Worm (Caenorhabditis elegans): ENCODE measurements around the gene C13A2.12.

C13A2.12 gene

DNA sequence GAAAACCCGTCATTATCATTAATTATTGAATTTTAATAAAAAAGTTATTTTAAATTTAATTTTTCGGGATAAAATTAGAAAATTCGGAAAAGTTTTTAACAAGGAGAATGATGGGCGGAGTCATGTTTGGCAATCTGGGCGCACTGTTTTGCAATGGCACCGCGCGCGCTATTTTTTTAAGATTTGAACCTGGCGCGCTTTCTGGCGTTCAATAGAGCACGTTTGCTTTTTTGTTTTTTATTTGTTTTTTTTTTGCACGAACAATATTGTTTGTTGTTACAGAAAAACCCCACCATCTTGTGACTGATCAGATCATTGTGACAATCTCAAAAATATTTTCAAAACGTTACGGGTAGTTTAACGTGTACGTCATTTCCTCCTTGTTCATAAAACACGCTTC, 21.9 kb upstream of the C13A2.12 start, which contains the start of gene hyls-1:
Gene hyls-1, plus strand, starts transcription at position 249 of the 400 bp plus-strand sequence.
- TF ChIP-seq tra-4 (tag; optimal IDR thresholded peaks at IDR 0.05) (no peak), F13C5.2 (tag; optimal IDR thresholded peaks at IDR 0.05) (peak; percentile 60), tbx-37 (GFP tag; conservative IDR thresholded peaks at IDR 0.05) (peak; percentile 41; the same call in 1 of the 2 replicates), hmg-4 (GFP tag; optimal IDR thresholded peaks at IDR 0.05) (peak; percentile 5)

DNA sequence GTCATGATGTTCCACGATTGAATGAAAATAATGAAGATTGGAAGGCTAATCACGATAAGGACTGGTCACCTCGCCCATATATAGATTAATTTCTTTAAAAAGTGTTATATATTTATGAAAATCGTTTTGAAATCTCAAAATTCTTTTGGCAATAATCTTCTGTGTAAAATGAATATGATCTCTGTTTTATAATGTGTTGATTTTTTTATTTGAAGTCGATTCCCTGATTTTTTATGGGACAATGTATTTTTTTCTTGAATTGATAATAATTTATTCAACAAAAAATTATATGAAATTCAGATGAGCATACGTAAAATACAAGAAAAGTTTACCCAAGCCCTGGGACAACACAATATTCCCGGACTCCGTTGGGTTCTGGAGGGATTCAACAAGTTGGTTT, 19.6 kb upstream of the C13A2.12 start, which contains the start of gene C05C8.1:
Gene C05C8.1, plus strand, starts transcription at position 301 of the 400 bp plus-strand sequence.
- TF ChIP-seq hnd-1 (tag; optimal IDR thresholded peaks at IDR 0.05) (no peak), tbx-37 (GFP tag; conservative IDR thresholded peaks at IDR 0.05) (no peak), flt-1 (GFP tag; IDR thresholded peaks at IDR 0.05) (no peak), scrt-1 (GFP tag; IDR thresholded peaks at IDR 0.05) (no peak)

DNA sequence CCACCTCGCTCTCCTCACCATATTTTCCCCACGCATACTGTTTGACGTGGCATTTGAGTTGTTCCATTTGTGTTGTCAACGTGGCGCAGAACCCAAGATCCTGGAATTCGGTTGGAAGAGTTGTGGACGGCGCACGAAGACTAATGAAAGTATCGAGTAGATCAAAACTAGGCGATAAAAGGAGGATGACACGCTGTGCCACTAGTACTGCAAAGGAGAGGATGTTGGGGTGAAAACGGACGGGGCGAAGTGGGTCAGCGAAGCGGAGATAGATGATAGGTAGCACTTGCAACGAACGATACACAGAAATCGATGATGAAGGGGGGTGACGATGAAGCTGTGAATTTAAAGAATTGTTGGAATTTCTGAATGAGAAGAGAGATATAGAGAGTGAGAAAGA, 12.1 kb upstream of the C13A2.12 start, which contains the start of gene C05C8.7:
Gene C05C8.7, minus strand, starts transcription at position 100 of the 400 bp plus-strand sequence.
- TF ChIP-seq tbx-37 (GFP tag; conservative IDR thresholded peaks at IDR 0.05) (no peak), hnd-1 (tag; optimal IDR thresholded peaks at IDR 0.05) (no peak), F13C5.2 (tag; optimal IDR thresholded peaks at IDR 0.05) (no peak), flt-1 (GFP tag; IDR thresholded peaks at IDR 0.05) (no peak), tra-4 (tag; optimal IDR thresholded peaks at IDR 0.05) (no peak), B0310.2 (tag; optimal IDR thresholded peaks at IDR 0.05) (no peak)

DNA sequence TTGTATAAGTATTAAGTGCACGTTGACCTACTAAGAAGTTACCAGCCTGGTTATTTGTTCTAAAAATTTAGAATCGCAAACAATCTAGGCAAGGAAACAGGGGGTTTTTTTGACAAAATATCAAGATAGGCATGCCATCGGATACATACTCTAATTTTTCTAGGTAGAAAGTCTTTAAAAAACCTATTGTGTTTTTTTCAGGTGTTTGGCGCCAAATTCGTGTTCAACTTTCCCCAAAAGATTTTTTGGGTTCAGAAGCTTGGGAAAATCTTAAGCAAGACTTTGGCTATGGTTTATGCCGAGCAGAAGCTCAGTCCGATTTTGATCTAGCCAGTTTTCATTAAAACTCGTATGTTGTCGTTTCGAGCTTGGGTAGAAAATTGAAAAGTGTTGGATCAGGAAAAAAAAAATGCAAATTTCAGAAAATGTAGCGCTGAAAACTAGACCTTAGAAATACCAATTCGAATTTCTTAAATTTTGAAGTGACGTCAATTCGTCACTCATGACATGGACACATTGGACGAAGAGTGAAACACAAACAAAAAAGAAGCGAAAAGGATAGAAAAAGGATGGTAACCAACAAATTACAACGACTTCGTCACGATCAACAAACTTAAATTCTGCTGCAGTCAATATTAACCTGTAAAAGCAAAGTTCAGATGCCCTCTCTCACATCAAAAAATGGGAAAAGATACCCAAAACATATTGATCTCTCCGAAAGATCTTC, 10.7 kb upstream of the C13A2.12 start:
- TF ChIP-seq aly-1 (tag; optimal IDR thresholded peaks at IDR 0.05) (no peak), tbx-11 (GFP tag; IDR thresholded peaks at IDR 0.05) (no peak), F13C5.2 (tag; optimal IDR thresholded peaks at IDR 0.05) (no peak), flt-1 (GFP tag; IDR thresholded peaks at IDR 0.05) (no peak), hmg-4 (GFP tag; optimal IDR thresholded peaks at IDR 0.05) (no peak)

DNA sequence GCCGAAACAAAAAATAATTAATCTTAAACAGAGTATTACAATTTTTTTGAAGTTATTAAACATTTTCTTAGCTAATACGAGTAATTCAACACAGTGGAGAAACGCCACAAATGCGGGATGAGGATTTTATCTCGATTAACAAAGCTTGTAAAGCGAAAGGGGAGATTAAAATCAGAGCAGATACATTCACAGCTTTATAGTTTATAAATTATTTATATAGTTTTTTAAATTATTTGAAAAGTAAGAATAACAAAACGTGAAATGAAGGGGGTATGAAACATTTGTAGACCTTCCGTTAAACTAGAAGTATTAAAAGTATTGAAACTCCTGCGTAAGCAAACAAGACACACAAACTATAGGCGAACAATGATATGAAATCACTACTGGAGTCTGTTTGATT, 4.0 kb upstream of the C13A2.12 start, which contains the start of gene C05C8.8:
Gene C05C8.8, minus strand, starts transcription at position 101 of the 400 bp plus-strand sequence.
- TF ChIP-seq pes-1 (GFP tag; IDR thresholded peaks at IDR 0.05) (no peak), ets-7 (tag; optimal IDR thresholded peaks at IDR 0.05) (no peak), sea-1 (GFP tag; conservative IDR thresholded peaks at IDR 0.05) (no peak), B0310.2 (tag; optimal IDR thresholded peaks at IDR 0.05) (no peak), tbx-11 (GFP tag; IDR thresholded peaks at IDR 0.05) (no peak), aly-1 (tag; optimal IDR thresholded peaks at IDR 0.05) (no peak), flt-1 (GFP tag; IDR thresholded peaks at IDR 0.05) (no peak), hnd-1 (tag; optimal IDR thresholded peaks at IDR 0.05) (no peak), ceh-13 (GFP tag; optimal IDR thresholded peaks at IDR 0.05) (no peak), tra-4 (tag; optimal IDR thresholded peaks at IDR 0.05) (no peak), hmg-4 (GFP tag; optimal IDR thresholded peaks at IDR 0.05) (no peak), hmbx-1 (tag; optimal IDR thresholded peaks at IDR 0.05) (no peak), tbx-37 (GFP tag; conservative IDR thresholded peaks at IDR 0.05) (no peak), ama-1 (optimal IDR thresholded peaks at IDR 0.05) (no peak)

DNA sequence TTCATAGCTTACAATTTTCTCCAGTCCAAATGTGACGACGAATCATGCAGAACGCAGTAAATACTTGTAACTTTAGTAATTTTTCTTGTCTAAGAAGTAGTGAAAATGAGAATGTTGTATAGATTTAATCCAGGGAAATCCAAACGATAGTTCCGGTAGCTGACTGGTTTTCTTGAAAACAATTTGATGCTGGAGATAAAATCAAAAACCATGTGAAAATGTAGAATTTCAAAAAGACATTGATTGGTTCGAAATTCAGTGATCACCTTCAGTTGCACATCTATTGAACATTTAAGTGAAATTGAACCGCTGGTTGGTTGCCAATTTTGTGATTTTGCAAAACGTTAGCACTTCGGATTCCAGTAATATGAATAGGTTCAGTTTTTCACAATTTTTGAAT, 5.0 kb downstream of the C13A2.12 start, which contains the start of gene C13A2.9:
Gene C13A2.9, minus strand, starts transcription at position 101 of the 400 bp plus-strand sequence.
- TF ChIP-seq sea-1 (GFP tag; conservative IDR thresholded peaks at IDR 0.05) (no peak), hnd-1 (tag; optimal IDR thresholded peaks at IDR 0.05) (no peak), ets-7 (tag; optimal IDR thresholded peaks at IDR 0.05) (no peak), B0310.2 (tag; optimal IDR thresholded peaks at IDR 0.05) (no peak), F13C5.2 (tag; optimal IDR thresholded peaks at IDR 0.05) (no peak)

DNA sequence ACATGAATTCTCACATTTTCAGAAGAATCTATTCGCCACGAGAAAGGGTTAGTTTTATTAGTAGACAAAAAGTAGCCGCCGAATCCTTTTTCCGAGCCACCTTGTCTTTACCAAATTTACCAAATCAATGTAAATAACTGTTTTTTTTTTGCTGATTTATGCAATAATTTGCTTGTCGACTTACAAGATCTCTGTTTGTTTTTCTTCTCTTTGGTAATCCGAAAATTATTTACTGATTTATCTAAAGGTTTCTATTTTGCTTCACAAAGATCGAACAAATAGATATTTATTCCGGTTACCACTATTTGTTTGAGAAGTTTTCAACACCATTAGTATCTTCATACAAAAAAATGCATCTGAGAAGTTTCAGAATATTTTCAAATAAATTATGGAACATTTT, 7.0 kb downstream of the C13A2.12 start, which contains the start of gene C13A2.7:
Gene C13A2.7, plus strand, starts transcription at position 301 of the 400 bp plus-strand sequence.
- no peak for TF ChIP-seq ceh-36 (tag; optimal IDR thresholded peaks at IDR 0.05)
- TF ChIP-seq ama-1 (optimal IDR thresholded peaks at IDR 0.05), result no peak
- no peak for TF ChIP-seq tra-4 (tag; optimal IDR thresholded peaks at IDR 0.05)
- TF ChIP-seq ets-7 (tag; optimal IDR thresholded peaks at IDR 0.05), result no peak
- TF ChIP-seq pes-1 (GFP tag; IDR thresholded peaks at IDR 0.05), result no peak
- no peak for TF ChIP-seq hnd-1 (tag; optimal IDR thresholded peaks at IDR 0.05)
- no peak for TF ChIP-seq F13C5.2 (tag; optimal IDR thresholded peaks at IDR 0.05)
- no peak for TF ChIP-seq ceh-13 (GFP tag; optimal IDR thresholded peaks at IDR 0.05)
- no peak for TF ChIP-seq tbx-11 (GFP tag; IDR thresholded peaks at IDR 0.05)
- TF ChIP-seq B0310.2 (tag; optimal IDR thresholded peaks at IDR 0.05), result no peak
- no peak for TF ChIP-seq sea-1 (GFP tag; conservative IDR thresholded peaks at IDR 0.05)
- TF ChIP-seq tbx-37 (GFP tag; conservative IDR thresholded peaks at IDR 0.05), result no peak
- no peak for TF ChIP-seq flt-1 (GFP tag; IDR thresholded peaks at IDR 0.05)
- TF ChIP-seq hmg-4 (GFP tag; optimal IDR thresholded peaks at IDR 0.05), result no peak
- no peak for TF ChIP-seq aly-1 (tag; optimal IDR thresholded peaks at IDR 0.05)
- no peak for TF ChIP-seq scrt-1 (GFP tag; IDR thresholded peaks at IDR 0.05)

DNA sequence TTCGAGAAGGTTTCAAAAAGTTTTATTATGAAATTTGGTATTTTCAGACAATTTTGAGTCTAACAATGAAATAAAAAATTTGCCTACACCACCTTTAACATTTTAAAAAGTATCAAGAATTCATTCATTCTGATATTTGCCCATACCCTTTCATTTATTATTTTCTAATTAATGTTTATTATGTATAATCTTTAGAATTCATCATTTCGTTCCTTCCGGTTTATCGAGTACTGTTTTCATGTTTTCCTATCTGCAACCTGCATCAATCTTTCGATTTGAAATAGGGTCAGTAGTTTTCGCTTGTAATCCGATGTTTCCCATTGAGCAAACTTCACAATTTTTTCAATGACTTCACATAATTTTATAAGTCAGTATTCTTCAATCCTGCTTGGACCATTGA, 10.3 kb downstream of the C13A2.12 start, which contains the start of gene C13A2.6:
Gene C13A2.6, plus strand, starts transcription at position 301 of the 400 bp plus-strand sequence.
- TF ChIP-seq aly-1 (tag; optimal IDR thresholded peaks at IDR 0.05) (no peak), ceh-13 (GFP tag; optimal IDR thresholded peaks at IDR 0.05) (no peak), hmbx-1 (tag; optimal IDR thresholded peaks at IDR 0.05) (no peak), B0310.2 (tag; optimal IDR thresholded peaks at IDR 0.05) (no peak), ets-7 (tag; optimal IDR thresholded peaks at IDR 0.05) (no peak), tra-4 (tag; optimal IDR thresholded peaks at IDR 0.05) (no peak), hmg-4 (GFP tag; optimal IDR thresholded peaks at IDR 0.05) (no peak), tbx-37 (GFP tag; conservative IDR thresholded peaks at IDR 0.05) (no peak), ama-1 (optimal IDR thresholded peaks at IDR 0.05) (no peak), flt-1 (GFP tag; IDR thresholded peaks at IDR 0.05) (no peak), pes-1 (GFP tag; IDR thresholded peaks at IDR 0.05) (no peak), sea-1 (GFP tag; conservative IDR thresholded peaks at IDR 0.05) (no peak), hnd-1 (tag; optimal IDR thresholded peaks at IDR 0.05) (no peak), F13C5.2 (tag; optimal IDR thresholded peaks at IDR 0.05) (no peak), ceh-36 (tag; optimal IDR thresholded peaks at IDR 0.05) (no peak), scrt-1 (GFP tag; IDR thresholded peaks at IDR 0.05) (no peak), tbx-11 (GFP tag; IDR thresholded peaks at IDR 0.05) (no peak)
